Worm (Caenorhabditis elegans) whole organism, L4 larva: ENCODE results near the gene C13A10.1.

Source experiments
- D1046.2 ChIP-seq: fragments of 200-800 bp; sonication (Bioruptor generic); IDR thresholded peaks from 2 replicates; pipeline ENCODE4 v1.3.6; 2022; ENCODE audit warnings: missing genetic modification characterization, missing compliant biosample characterization
- Y105C5A.15 ChIP-seq: fragments of 200-800 bp; sonication (Bioruptor generic); IDR thresholded peaks from 2 replicates; pipeline ENCODE4 v1.3.6; 2022; ENCODE audit warnings: missing genetic modification characterization, missing compliant biosample characterization
- Y75B8A.6 ChIP-seq: fragments of 200-800 bp; sonication (Bioruptor generic); IDR thresholded peaks from 2 replicates; pipeline ENCODE4 v1.3.6; 2022; ENCODE audit warnings: missing genetic modification reagents, missing genetic modification characterization, missing compliant biosample characterization
- ZK337.2 ChIP-seq: fragments of 200-800 bp; sonication (Bioruptor generic); IDR thresholded peaks from 2 replicates; pipeline ENCODE4 v1.3.6; 2022; ENCODE audit warnings: missing genetic modification reagents, missing genetic modification characterization, missing compliant biosample characterization
- ZK546.5 ChIP-seq, 2 experiments: sonication (generic microtip); optimal IDR thresholded peaks; 2 replicates each; lab custom pipeline; 2017; ENCODE audit warnings: missing biosample characterization in 2 of 2, missing genetic modification characterization in 2 of 2
- aha-1 ChIP-seq: fragments of 150-350 bp; peaks from one replicate; lab custom pipeline; 2014; ENCODE audit warnings: missing biosample characterization, missing genetic modification characterization
- aly-2 ChIP-seq: sonication (generic microtip); optimal IDR thresholded peaks from 2 replicates; lab custom pipeline; 2018; ENCODE audit warnings: missing biosample characterization, missing genetic modification characterization
- ceh-20 ChIP-seq: fragments of 200-800 bp; sonication (Bioruptor generic); IDR thresholded peaks from 2 replicates; pipeline ENCODE4 v1.3.6; 2022; ENCODE audit warnings: missing genetic modification reagents, missing genetic modification characterization, missing compliant biosample characterization
- ceh-28 ChIP-seq: fragments of 150-350 bp; optimal IDR thresholded peaks from 2 replicates; lab custom pipeline; 2014; ENCODE audit warnings: missing biosample characterization, missing genetic modification reagents, missing genetic modification characterization
- ceh-44 ChIP-seq: fragments of 200-800 bp; sonication (Bioruptor generic); IDR thresholded peaks from 2 replicates; pipeline ENCODE4 v1.3.6; 2022; ENCODE audit warnings: missing genetic modification reagents, missing genetic modification characterization, missing compliant biosample characterization
- ceh-62 ChIP-seq: sonication (generic microtip); optimal IDR thresholded peaks from 2 replicates; lab custom pipeline; 2017; ENCODE audit warnings: missing biosample characterization, missing genetic modification characterization
- ceh-82 ChIP-seq: sonication (generic microtip); optimal IDR thresholded peaks from 2 replicates; lab custom pipeline; 2017; ENCODE audit warnings: missing biosample characterization, missing genetic modification characterization
- ctbp-1 ChIP-seq: fragments of 200-800 bp; sonication (Bioruptor generic); IDR thresholded peaks from 2 replicates; pipeline ENCODE4 v1.3.6; 2022; ENCODE audit warnings: missing genetic modification reagents, missing genetic modification characterization, missing compliant biosample characterization
- daf-12 ChIP-seq: fragments of 150-350 bp; optimal IDR thresholded peaks from 2 replicates; lab custom pipeline; 2014; ENCODE audit warnings: missing biosample characterization, missing genetic modification reagents, missing genetic modification characterization
- daf-16 ChIP-seq, 3 experiments: sonication (generic microtip); optimal IDR thresholded peaks; 2 replicates each; lab custom pipeline; 2016 to 2017; ENCODE audit warnings: missing genetic modification characterization in 3 of 3, missing genetic modification reagents in 3 of 3, mild to moderate bottlenecking in 2 of 3, missing compliant biosample characterization in 2 of 3, missing biosample characterization in 1 of 3, moderate library complexity in 1 of 3
- dmd-6 ChIP-seq: fragments of 200-800 bp; sonication (Bioruptor generic); IDR thresholded peaks from 2 replicates; pipeline ENCODE4 v1.3.6; 2022; ENCODE audit warnings: missing genetic modification reagents, missing genetic modification characterization, missing compliant biosample characterization
- dmd-9 ChIP-seq: fragments of 200-800 bp; sonication (Bioruptor generic); IDR thresholded peaks from 2 replicates; pipeline ENCODE4 v1.3.6; 2022; ENCODE audit warnings: missing genetic modification reagents, missing genetic modification characterization, missing compliant biosample characterization
- duxl-1 ChIP-seq: sonication (generic microtip); optimal IDR thresholded peaks from 2 replicates; lab custom pipeline; 2016; ENCODE audit warnings: mild to moderate bottlenecking, missing genetic modification characterization, moderate library complexity, missing compliant biosample characterization; ENCODE audit not compliant: poor library complexity
- hif-1 ChIP-seq, 2 experiments: sonication (generic microtip); optimal IDR thresholded peaks; 2 replicates each; lab custom pipeline; 2016 to 2017; ENCODE audit warnings: missing compliant biosample characterization in 2 of 2, missing genetic modification characterization in 2 of 2, missing genetic modification reagents in 2 of 2, missing genotype in 2 of 2, mild to moderate bottlenecking in 1 of 2
- hlh-30 ChIP-seq: sonication (generic microtip); optimal IDR thresholded peaks from 2 replicates; lab custom pipeline; 2017; ENCODE audit warnings: antibody characterized with exemption, mild to moderate bottlenecking, missing genetic modification characterization, missing compliant biosample characterization; ENCODE audit not compliant: insufficient read depth
- hmg-1.1 ChIP-seq: fragments of 200-800 bp; sonication (Bioruptor generic); IDR thresholded peaks from 2 replicates; pipeline ENCODE4 v1.3.6; 2022; ENCODE audit warnings: missing genetic modification reagents, missing genetic modification characterization, missing compliant biosample characterization
- lim-7 ChIP-seq: fragments of 200-800 bp; sonication (Bioruptor generic); IDR thresholded peaks from 2 replicates; pipeline ENCODE4 v1.3.6; 2022; ENCODE audit warnings: missing genetic modification characterization, missing compliant biosample characterization
- lin-13 ChIP-seq: fragments of 150-350 bp; optimal IDR thresholded peaks from 2 replicates; lab custom pipeline; 2014; ENCODE audit warnings: missing biosample characterization, missing genetic modification reagents, missing genetic modification characterization
- lin-15B ChIP-seq: fragments of 150-350 bp; sonication (generic microtip); optimal IDR thresholded peaks from 3 replicates; lab custom pipeline; 2014; ENCODE audit warnings: missing biosample characterization, missing genetic modification characterization
- lin-29 ChIP-seq: fragments of 200-800 bp; sonication (Bioruptor generic); IDR thresholded peaks from 2 replicates; pipeline ENCODE4 v1.3.6; 2022; ENCODE audit warnings: missing genetic modification reagents, missing genetic modification characterization, missing compliant biosample characterization
- lin-38 ChIP-seq: fragments of 200-800 bp; sonication (Bioruptor generic); IDR thresholded peaks from 2 replicates; pipeline ENCODE4 v1.3.6; 2022; ENCODE audit warnings: missing genetic modification reagents, missing genetic modification characterization, missing compliant biosample characterization
- lin-39 ChIP-seq: fragments of 150-350 bp; optimal IDR thresholded peaks from 2 replicates; lab custom pipeline; 2014; ENCODE audit warnings: missing biosample characterization, missing genetic modification reagents, missing genetic modification characterization
- lir-3 ChIP-seq: sonication (generic microtip); optimal IDR thresholded peaks from 2 replicates; lab custom pipeline; 2016; ENCODE audit warnings: mild to moderate bottlenecking, missing genetic modification characterization, missing compliant biosample characterization
- lsy-2 ChIP-seq, 2 experiments: fragments of 150-350 bp in 1 of 2; sonication (generic microtip) in 1 of 2; optimal IDR thresholded peaks; 2 replicates each; lab custom pipeline; 2014 to 2017; ENCODE audit warnings: missing biosample characterization in 2 of 2, missing genetic modification characterization in 2 of 2
- madf-5 ChIP-seq, 2 experiments: fragments of 200-800 bp; sonication (Bioruptor generic); IDR thresholded peaks; 2 replicates each; pipeline ENCODE4 v1.3.6; 2022; ENCODE audit warnings: missing compliant biosample characterization in 2 of 2, missing genetic modification characterization in 2 of 2
- mdl-1 ChIP-seq, 2 experiments: fragments of 150-350 bp in 1 of 2; sonication (generic microtip) in 1 of 2; optimal IDR thresholded peaks; 2 replicates each; lab custom pipeline; 2014 to 2017; ENCODE audit warnings: missing biosample characterization in 2 of 2, missing genetic modification characterization in 2 of 2
- mdt-29 ChIP-seq: fragments of 200-800 bp; sonication (Bioruptor generic); IDR thresholded peaks from 2 replicates; pipeline ENCODE4 v1.3.6; 2022; ENCODE audit warnings: missing genetic modification reagents, missing genetic modification characterization, missing compliant biosample characterization
- mes-2 ChIP-seq: sonication (generic microtip); optimal IDR thresholded peaks from 2 replicates; lab custom pipeline; 2016; ENCODE audit warnings: missing genotype, mild to moderate bottlenecking, missing genetic modification characterization, missing compliant biosample characterization; ENCODE audit not compliant: poor library complexity, severe bottlenecking
- mxl-2 ChIP-seq: fragments of 200-800 bp; sonication (Bioruptor generic); conservative IDR thresholded peaks from 2 replicates; pipeline ENCODE4 v1.3.6; 2022; ENCODE audit warnings: missing genetic modification reagents, missing genetic modification characterization, missing compliant biosample characterization
- nhr-10 ChIP-seq: fragments of 150-350 bp; optimal IDR thresholded peaks from 2 replicates; lab custom pipeline; 2014; ENCODE audit warnings: missing biosample characterization, missing genetic modification characterization
- nhr-102 ChIP-seq: sonication (generic microtip); optimal IDR thresholded peaks from 2 replicates; lab custom pipeline; 2016; ENCODE audit warnings: mild to moderate bottlenecking, missing genetic modification characterization, moderate library complexity, missing compliant biosample characterization
- nhr-111 ChIP-seq: fragments of 200-800 bp; sonication (Bioruptor generic); optimal IDR thresholded peaks from 2 replicates; lab custom pipeline; 2018; ENCODE audit warnings: mild to moderate bottlenecking, missing genetic modification characterization, missing compliant biosample characterization
- nhr-237 ChIP-seq: sonication (generic microtip); optimal IDR thresholded peaks from 2 replicates; lab custom pipeline; 2017; ENCODE audit warnings: missing biosample characterization, missing genetic modification characterization
- nhr-25 ChIP-seq: sonication (generic microtip); optimal IDR thresholded peaks from 2 replicates; lab custom pipeline; 2017; ENCODE audit warnings: missing genetic modification characterization, mild to moderate bottlenecking, missing compliant biosample characterization, antibody characterized with exemption, moderate library complexity, borderline replicate concordance; ENCODE audit not compliant: insufficient read depth
- nhr-41 ChIP-seq: fragments of 200-800 bp; sonication (Bioruptor generic); IDR thresholded peaks from 2 replicates; pipeline ENCODE4 v1.3.6; 2022; ENCODE audit warnings: missing genetic modification reagents, missing genetic modification characterization, missing compliant biosample characterization
- nhr-6 ChIP-seq: fragments of 150-350 bp; optimal IDR thresholded peaks from 2 replicates; lab custom pipeline; 2014; ENCODE audit warnings: missing biosample characterization, missing genetic modification characterization
- php-3 ChIP-seq: fragments of 200-800 bp; sonication (Bioruptor generic); IDR thresholded peaks from 2 replicates; pipeline ENCODE4 v1.3.6; 2022; ENCODE audit warnings: missing genetic modification reagents, missing genetic modification characterization, missing compliant biosample characterization
- pqm-1 ChIP-seq: sonication (generic microtip); optimal IDR thresholded peaks from 2 replicates; lab custom pipeline; 2017; ENCODE audit warnings: missing biosample characterization, missing genetic modification characterization
- rbr-2 ChIP-seq: sonication (generic microtip); optimal IDR thresholded peaks from 2 replicates; lab custom pipeline; 2016; ENCODE audit warnings: missing genotype, missing genetic modification characterization, missing compliant biosample characterization
- saeg-2 ChIP-seq: fragments of 200-800 bp; sonication (Bioruptor generic); IDR thresholded peaks from 2 replicates; pipeline ENCODE4 v1.3.6; 2022; ENCODE audit warnings: missing genetic modification reagents, missing genetic modification characterization, missing compliant biosample characterization
- sdz-12 ChIP-seq: fragments of 200-800 bp; sonication (Bioruptor generic); optimal IDR thresholded peaks from 2 replicates; lab custom pipeline; 2018; ENCODE audit warnings: mild to moderate bottlenecking, missing genetic modification characterization, missing compliant biosample characterization
- snpc-4 ChIP-seq: fragments of 150-350 bp; optimal IDR thresholded peaks from 2 replicates; lab custom pipeline; 2014; ENCODE audit warnings: missing biosample characterization, missing genetic modification characterization
- tra-1 ChIP-seq: fragments of 200-800 bp; sonication (Bioruptor generic); IDR thresholded peaks from 2 replicates; pipeline ENCODE4 v1.3.6; 2022; ENCODE audit warnings: missing genetic modification reagents, missing genetic modification characterization, missing compliant biosample characterization
- zip-2 ChIP-seq: fragments of 150-350 bp; optimal IDR thresholded peaks from 2 replicates; lab custom pipeline; 2014; ENCODE audit warnings: missing biosample characterization, missing genetic modification characterization
- ztf-11 ChIP-seq: fragments of 150-350 bp; optimal IDR thresholded peaks from 2 replicates; lab custom pipeline; 2014; ENCODE audit warnings: missing biosample characterization, missing genetic modification characterization
- ztf-7 ChIP-seq: fragments of 150-350 bp; optimal IDR thresholded peaks from 2 replicates; lab custom pipeline; 2014; ENCODE audit warnings: missing biosample characterization, missing genetic modification characterization

Gene C13A10.1

ce11 chrII:1323190-1323651, 32.2 kb downstream of the C13A10.1 start (continued):
- TF ChIP-seq lin-29 (GFP tag; lab: Robert Waterston, UW) (no peak), ceh-82 (tag; lab: Kevin White, UChicago) (no peak), ZK546.5 (tag; optimal IDR thresholded peaks at IDR 0.05; lab: Kevin White, UChicago) (peak in 1 of 2 experiments; percentile 29), ctbp-1 (GFP tag; lab: Robert Waterston, UW) (no peak), nhr-25 (tag; lab: Kevin White, UChicago) (no peak), nhr-6 (no peak), nhr-237 (no peak), pqm-1 (tag; lab: Kevin White, UChicago) (no peak), nhr-102 (tag; lab: Kevin White, UChicago) (peak; percentile 32), hlh-30 (peak; percentile 19), php-3 (GFP tag; lab: Robert Waterston, UW) (no peak), saeg-2 (GFP tag; lab: Robert Waterston, UW) (no peak), lsy-2 (tag; optimal IDR thresholded peaks at IDR 0.05; lab: Kevin White, UChicago) (peak in 1 of 2 experiments; percentile 58), rbr-2 (tag; lab: Kevin White, UChicago) (peak; percentile 37), madf-5 (GFP tag; IDR thresholded peaks at IDR 0.05; lab: Robert Waterston, UW) (no peak), lin-13 (GFP tag; lab: Kevin White, UChicago) (no peak), lin-15B (no peak), lir-3 (no peak), nhr-41 (no peak), daf-16 (GFP tag; optimal IDR thresholded peaks at IDR 0.05; lab: Kevin White, UChicago) (peak in 1 of 2 experiments; percentile 1), daf-16 (tag; optimal IDR thresholded peaks at IDR 0.05; lab: Kevin White, UChicago) (no peak), ZK337.2 (GFP tag; lab: Robert Waterston, UW) (0 out of 2 replicates have a peak, but pooled peaks have one; percentile 8), Y75B8A.6 (no peak), ztf-11 (tag; lab: Kevin White, UChicago) (no peak), tra-1 (no peak), hif-1 (tag; optimal IDR thresholded peaks at IDR 0.05; lab: Kevin White, UChicago) (peak in 1 of 2 experiments; percentile 12), nhr-10 (tag; lab: Kevin White, UChicago) (no peak), zip-2 (tag; lab: Kevin White, UChicago) (no peak), hmg-1.1 (GFP tag; lab: Robert Waterston, UW) (peak; percentile 66), aha-1 (tag; lab: Kevin White, UChicago) (peak; percentile 94), sdz-12 (GFP tag; lab: Kevin White, UChicago) (no peak), ceh-28 (tag; lab: Kevin White, UChicago) (no peak), dmd-9 (no peak), Y105C5A.15 (GFP tag; lab: Robert Waterston, UW) (no peak), aly-2 (tag; lab: Kevin White, UChicago) (no peak), duxl-1 (tag; lab: Kevin White, UChicago) (no peak), mes-2 (tag; lab: Kevin White, UChicago) (peak; percentile 40), ztf-7 (tag; lab: Kevin White, UChicago) (no peak), nhr-111 (GFP tag; lab: Kevin White, UChicago) (no peak), lin-38 (GFP tag; lab: Robert Waterston, UW) (peak; percentile 81), lin-39 (tag; lab: Kevin White, UChicago) (no peak), snpc-4 (tag; lab: Kevin White, UChicago) (no peak), ceh-44 (GFP tag; lab: Robert Waterston, UW) (no peak), dmd-6 (0 out of 2 replicates have a peak, but pooled peaks have one; percentile 15), mdt-29 (GFP tag; lab: Robert Waterston, UW) (no peak), lim-7 (0 out of 2 replicates have a peak, but pooled peaks have one; percentile 4), mxl-2 (GFP tag; lab: Robert Waterston, UW) (no peak), D1046.2 (GFP tag; lab: Robert Waterston, UW) (no peak), mdl-1 (tag; optimal IDR thresholded peaks at IDR 0.05; lab: Kevin White, UChicago) (no peak), ceh-62 (no peak), daf-12 (no peak), ceh-20 (GFP tag; lab: Robert Waterston, UW) (no peak)
